Worm (Caenorhabditis elegans) whole organism, mixed stage, embryonic: Measurements from ENCODE around the gene nhr-124.

Experiments used
- M03D4.4 ChIP-seq: sonication (generic microtip); optimal IDR thresholded peaks from 2 replicates; lab custom pipeline; 2017; ENCODE audit warnings: mild to moderate bottlenecking, missing genetic modification characterization, missing compliant biosample characterization
- bed-3 ChIP-seq: fragments of 200-800 bp; sonication (Bioruptor generic); optimal IDR thresholded peaks from 3 replicates; lab custom pipeline; 2018; ENCODE audit warnings: mild to moderate bottlenecking, missing genetic modification characterization, moderate library complexity, missing compliant biosample characterization
- blmp-1 ChIP-seq: fragments of 150-350 bp; optimal IDR thresholded peaks from 2 replicates; lab custom pipeline; 2014; ENCODE audit warnings: missing biosample characterization, missing genetic modification characterization
- ceh-39 ChIP-seq: fragments of 150-350 bp; optimal IDR thresholded peaks from 2 replicates; lab custom pipeline; 2014; ENCODE audit warnings: missing biosample characterization, missing genetic modification characterization
- ceh-83 ChIP-seq: fragments of 200-800 bp; sonication (Bioruptor generic); optimal IDR thresholded peaks from 2 replicates; lab custom pipeline; 2018; ENCODE audit warnings: mild to moderate bottlenecking, missing genetic modification characterization, missing compliant biosample characterization
- ces-1 ChIP-seq: fragments of 150-350 bp; optimal IDR thresholded peaks from 2 replicates; lab custom pipeline; 2014; ENCODE audit warnings: missing biosample characterization, missing genetic modification reagents, missing genetic modification characterization
- cnd-1 ChIP-seq: fragments of 200-800 bp; sonication (Bioruptor generic); optimal IDR thresholded peaks from 2 replicates; lab custom pipeline; 2018; ENCODE audit warnings: mild to moderate bottlenecking, missing genetic modification characterization, missing compliant biosample characterization
- drap-1 ChIP-seq: fragments of 200-800 bp; sonication (Bioruptor generic); optimal IDR thresholded peaks from 3 replicates; lab custom pipeline; 2018; ENCODE audit warnings: mild to moderate bottlenecking, missing genetic modification characterization, missing compliant biosample characterization
- elt-1 ChIP-seq: sonication (generic microtip); optimal IDR thresholded peaks from 2 replicates; lab custom pipeline; 2017; ENCODE audit warnings: missing genetic modification characterization, mild to moderate bottlenecking, missing compliant biosample characterization, antibody characterized with exemption, moderate library complexity, borderline replicate concordance; ENCODE audit not compliant: insufficient read depth
- elt-3 ChIP-seq: fragments of 150-350 bp; optimal IDR thresholded peaks from 2 replicates; lab custom pipeline; 2014; ENCODE audit warnings: missing biosample characterization, missing genetic modification characterization
- flh-1 ChIP-seq: fragments of 200-800 bp; sonication (Bioruptor generic); optimal IDR thresholded peaks from 2 replicates; lab custom pipeline; 2018; ENCODE audit warnings: mild to moderate bottlenecking, missing genetic modification characterization, moderate library complexity, missing compliant biosample characterization
- ham-2 ChIP-seq: fragments of 200-800 bp; sonication (Bioruptor generic); optimal IDR thresholded peaks from 2 replicates; lab custom pipeline; 2018; ENCODE audit warnings: mild to moderate bottlenecking, missing genetic modification characterization, missing compliant biosample characterization
- hlh-1 ChIP-seq: fragments of 150-350 bp; optimal IDR thresholded peaks from 2 replicates; lab custom pipeline; 2014; ENCODE audit warnings: missing biosample characterization, missing genetic modification reagents, missing genetic modification characterization
- lin-13 ChIP-seq: fragments of 150-350 bp; optimal IDR thresholded peaks from 2 replicates; lab custom pipeline; 2014; ENCODE audit warnings: missing biosample characterization, missing genetic modification characterization
- lin-32 ChIP-seq: fragments of 200-800 bp; sonication (Bioruptor generic); optimal IDR thresholded peaks from 2 replicates; lab custom pipeline; 2018; ENCODE audit warnings: mild to moderate bottlenecking, missing genetic modification characterization, missing compliant biosample characterization
- lsy-2 ChIP-seq: fragments of 150-350 bp; optimal IDR thresholded peaks from 2 replicates; lab custom pipeline; 2014; ENCODE audit warnings: missing biosample characterization, missing genetic modification characterization
- mab-5 ChIP-seq: fragments of 150-350 bp; optimal IDR thresholded peaks from 2 replicates; lab custom pipeline; 2014; ENCODE audit warnings: missing biosample characterization, missing genetic modification characterization
- mep-1 ChIP-seq: fragments of 150-350 bp; optimal IDR thresholded peaks from 2 replicates; lab custom pipeline; 2017; ENCODE audit warnings: missing biosample characterization, missing genetic modification reagents, missing genetic modification characterization, inconsistent platforms
- nhr-12 ChIP-seq: fragments of 150-350 bp; optimal IDR thresholded peaks from 2 replicates; lab custom pipeline; 2014; ENCODE audit warnings: missing biosample characterization, missing genetic modification characterization
- nhr-2 ChIP-seq: fragments of 150-350 bp; optimal IDR thresholded peaks from 2 replicates; lab custom pipeline; 2014; ENCODE audit warnings: missing biosample characterization, missing genetic modification characterization
- nhr-237 ChIP-seq: fragments of 150-350 bp; optimal IDR thresholded peaks from 2 replicates; lab custom pipeline; 2014; ENCODE audit warnings: missing biosample characterization, missing genetic modification characterization
- nhr-28 ChIP-seq: fragments of 150-350 bp; optimal IDR thresholded peaks from 2 replicates; lab custom pipeline; 2014; ENCODE audit warnings: missing biosample characterization, missing genetic modification characterization
- nhr-76 ChIP-seq: sonication (generic microtip); optimal IDR thresholded peaks from 2 replicates; lab custom pipeline; 2017; ENCODE audit warnings: missing biosample characterization, missing genetic modification characterization
- pha-4 ChIP-seq: fragments of 150-350 bp; optimal IDR thresholded peaks from 2 replicates; lab custom pipeline; 2018; ENCODE audit warnings: missing biosample characterization, missing genetic modification reagents, missing genetic modification characterization
- sem-2 ChIP-seq: fragments of 200-800 bp; sonication (Bioruptor generic); optimal IDR thresholded peaks from 2 replicates; lab custom pipeline; 2018; ENCODE audit warnings: mild to moderate bottlenecking, missing genetic modification characterization, missing compliant biosample characterization
- snpc-4 ChIP-seq: fragments of 150-350 bp; optimal IDR thresholded peaks from 2 replicates; lab custom pipeline; 2014; ENCODE audit warnings: missing biosample characterization, missing genetic modification characterization
- sptf-1 ChIP-seq: sonication (generic microtip); optimal IDR thresholded peaks from 2 replicates; lab custom pipeline; 2017; ENCODE audit warnings: mild to moderate bottlenecking, missing genetic modification characterization, moderate library complexity, missing compliant biosample characterization
- unc-39 ChIP-seq: fragments of 150-350 bp; optimal IDR thresholded peaks from 2 replicates; lab custom pipeline; 2014; ENCODE audit warnings: missing biosample characterization, missing genetic modification characterization
- unc-62 ChIP-seq: fragments of 150-350 bp; optimal IDR thresholded peaks from 2 replicates; lab custom pipeline; 2014; ENCODE audit warnings: missing biosample characterization, missing genetic modification reagents, missing genetic modification characterization
- zip-8 ChIP-seq: fragments of 150-350 bp; optimal IDR thresholded peaks from 2 replicates; lab custom pipeline; 2014; ENCODE audit warnings: missing biosample characterization, missing genetic modification characterization
- ztf-11 ChIP-seq: fragments of 150-350 bp; optimal IDR thresholded peaks from 2 replicates; lab custom pipeline; 2014; ENCODE audit warnings: missing biosample characterization, missing genetic modification characterization

The nhr-124 gene

ce11 chrV:3884550-3884949 is 1.5 kb downstream of the nhr-124 start:
- no peak for TF ChIP-seq lin-13
- TF ChIP-seq ztf-11 (tag; lab: Kevin White, UChicago): no peak
- no peak for TF ChIP-seq nhr-28 (tag; lab: Kevin White, UChicago)

ce11 chrV:3878223-3878622 is 7.8 kb downstream of the nhr-124 start, which contains the start of gene nhr-159:
Gene nhr-159, minus strand, starts transcription at chrV:3878323.
- TF ChIP-seq nhr-28 (tag; lab: Kevin White, UChicago): no peak

ce11 chrV:3877242-3877641 is 8.8 kb downstream of the nhr-124 start:
- TF ChIP-seq sem-2 (no peak), sptf-1 (tag; lab: Kevin White, UChicago) (no peak), M03D4.4 (tag; lab: Kevin White, UChicago) (no peak), lin-13 (no peak), elt-3 (tag; lab: Kevin White, UChicago) (no peak), pha-4 (tag; lab: Kevin White, UChicago) (no peak), ceh-83 (GFP tag; lab: Kevin White, UChicago) (no peak), mab-5 (no peak), nhr-12 (tag; lab: Kevin White, UChicago) (no peak), nhr-76 (no peak), lin-32 (GFP tag; lab: Kevin White, UChicago) (no peak), blmp-1 (tag; lab: Kevin White, UChicago) (no peak), nhr-237 (tag; lab: Kevin White, UChicago) (no peak), elt-1 (tag; lab: Kevin White, UChicago) (no peak), bed-3 (GFP tag; lab: Kevin White, UChicago) (no peak), nhr-28 (tag; lab: Kevin White, UChicago) (no peak)
- TF ChIP-seq, all 35 proteins: peak for 0

ce11 chrV:3874102-3874744 is 11.8 kb downstream of the nhr-124 start, which contains the start of gene nhr-158:
Gene nhr-158, minus strand, starts transcription at chrV:3874152.
- TF ChIP-seq cnd-1 (tag; lab: Kevin White, UChicago): no peak
- no peak for TF ChIP-seq zip-8 (tag; lab: Kevin White, UChicago)
- TF ChIP-seq nhr-12 (tag; lab: Kevin White, UChicago): no peak
- TF ChIP-seq sem-2: no peak
- no peak for TF ChIP-seq ces-1 (GFP tag; lab: Kevin White, UChicago)
- no peak for TF ChIP-seq hlh-1 (tag; lab: Kevin White, UChicago)

ce11 chrV:3870359-3870758 is 15.6 kb downstream of the nhr-124 start:
- TF ChIP-seq lin-32 (GFP tag; lab: Kevin White, UChicago): no peak
- TF ChIP-seq ces-1 (GFP tag; lab: Kevin White, UChicago): peak; percentile 37

- no peak for TF ChIP-seq mep-1 (tag; lab: Kevin White, UChicago)
- TF ChIP-seq lin-32 (GFP tag; lab: Kevin White, UChicago): no peak
- no peak for TF ChIP-seq lin-13
- no peak for TF ChIP-seq nhr-28 (tag; lab: Kevin White, UChicago)
- TF ChIP-seq elt-3 (tag; lab: Kevin White, UChicago): no peak
- TF ChIP-seq ham-2 (GFP tag; lab: Kevin White, UChicago): no peak
- TF ChIP-seq zip-8 (tag; lab: Kevin White, UChicago): no peak
- TF ChIP-seq nhr-76: no peak
- no peak for TF ChIP-seq M03D4.4 (tag; lab: Kevin White, UChicago)
- no peak for TF ChIP-seq sem-2
Measured at ce11 chrV:3868905-3869304, 17.1 kb downstream of the nhr-124 start, which contains the start of gene nhr-157. Gene nhr-157, minus strand, starts transcription at chrV:3869005.

ce11 chrV:3865273-3865672 is 20.7 kb downstream of the nhr-124 start:
- TF ChIP-seq zip-8 (tag; lab: Kevin White, UChicago): peak; percentile 48
- peak; percentile 66 for TF ChIP-seq elt-1 (tag; lab: Kevin White, UChicago)
- TF ChIP-seq ces-1 (GFP tag; lab: Kevin White, UChicago): no peak

ce11 chrV:3862851-3863250 is 23.2 kb downstream of the nhr-124 start, which contains the start of gene nhr-187:
Gene nhr-187, minus strand, starts transcription at chrV:3862951.
- TF ChIP-seq nhr-12 (tag; lab: Kevin White, UChicago) (no peak), nhr-76 (no peak), lsy-2 (tag; lab: Kevin White, UChicago) (no peak), drap-1 (no peak), ham-2 (GFP tag; lab: Kevin White, UChicago) (no peak), zip-8 (tag; lab: Kevin White, UChicago) (no peak), M03D4.4 (tag; lab: Kevin White, UChicago) (no peak), snpc-4 (tag; lab: Kevin White, UChicago) (no peak), unc-39 (no peak), cnd-1 (tag; lab: Kevin White, UChicago) (no peak), sptf-1 (tag; lab: Kevin White, UChicago) (no peak), ceh-83 (GFP tag; lab: Kevin White, UChicago) (no peak), unc-62 (GFP tag; lab: Kevin White, UChicago) (no peak), flh-1 (no peak), lin-32 (GFP tag; lab: Kevin White, UChicago) (no peak), mep-1 (tag; lab: Kevin White, UChicago) (no peak), ceh-39 (tag; lab: Kevin White, UChicago) (no peak), nhr-2 (no peak), elt-3 (tag; lab: Kevin White, UChicago) (no peak)
- TF ChIP-seq, all 35 proteins: peak for 0
